Fruit fly (Drosophila melanogaster): ENCODE results near the gene CG7214.

Gene CG7214

dm6 chr2L:7701417-7701816 lies 43.2 kb downstream of the CG7214 start, which contains the start of gene Tep2 (continued):
- TF ChIP-seq MTF-1 (GFP tag; optimal IDR thresholded peaks at IDR 0.05; ENCODE audit: borderline replicate concordance) (no peak), CG17829 (tag; optimal IDR thresholded peaks at IDR 0.05) (no peak), pum (GFP tag; optimal IDR thresholded peaks at IDR 0.05) (no peak), grn (GFP tag; optimal IDR thresholded peaks at IDR 0.05) (peak; percentile 47), tio (GFP tag; optimal IDR thresholded peaks at IDR 0.05) (no peak), CG15696 (tag; optimal IDR thresholded peaks at IDR 0.05) (no peak), H15 (GFP tag; IDR thresholded peaks at IDR 0.05) (no peak), MESR4 (GFP tag; optimal IDR thresholded peaks at IDR 0.05) (no peak), CG10366 (GFP tag; IDR thresholded peaks at IDR 0.05) (no peak), tx (GFP tag; optimal IDR thresholded peaks at IDR 0.05) (no peak), chinmo (GFP tag; IDR thresholded peaks at IDR 0.05; ENCODE audit: partially characterized antibody) (no peak), disco-r (GFP tag; optimal IDR thresholded peaks at IDR 0.05) (no peak), CG11085 (GFP tag; IDR thresholded peaks at IDR 0.05) (no peak), pnt (GFP tag; optimal IDR thresholded peaks at IDR 0.05) (no peak)

All from whole organism, embryonic.